Worm (Caenorhabditis elegans) whole organism, late embryonic: ENCODE data around the gene Y37A1A.4.

Source experiments
- ceh-19 ChIP-seq: fragments of 200-800 bp; sonication (Bioruptor generic); optimal IDR thresholded peaks from 2 replicates; lab custom pipeline; 2018; ENCODE audit warnings: mild to moderate bottlenecking, missing genetic modification characterization, missing compliant biosample characterization
- dmd-4 ChIP-seq: sonication (generic microtip); optimal IDR thresholded peaks from 2 replicates; lab custom pipeline; 2016; ENCODE audit warnings: borderline replicate concordance, missing genetic modification characterization, missing compliant biosample characterization
- nhr-232 ChIP-seq: sonication (generic microtip); optimal IDR thresholded peaks from 2 replicates; lab custom pipeline; 2016; ENCODE audit warnings: missing genetic modification characterization, missing compliant biosample characterization
- pha-4 ChIP-seq: fragments of 150-350 bp; optimal IDR thresholded peaks from 2 replicates; lab custom pipeline; 2018; ENCODE audit warnings: missing biosample characterization, missing genetic modification reagents, missing genetic modification characterization
- rnt-1 ChIP-seq: sonication (generic microtip); optimal IDR thresholded peaks from 2 replicates; lab custom pipeline; 2016; ENCODE audit warnings: missing genetic modification characterization, missing compliant biosample characterization

DNA sequence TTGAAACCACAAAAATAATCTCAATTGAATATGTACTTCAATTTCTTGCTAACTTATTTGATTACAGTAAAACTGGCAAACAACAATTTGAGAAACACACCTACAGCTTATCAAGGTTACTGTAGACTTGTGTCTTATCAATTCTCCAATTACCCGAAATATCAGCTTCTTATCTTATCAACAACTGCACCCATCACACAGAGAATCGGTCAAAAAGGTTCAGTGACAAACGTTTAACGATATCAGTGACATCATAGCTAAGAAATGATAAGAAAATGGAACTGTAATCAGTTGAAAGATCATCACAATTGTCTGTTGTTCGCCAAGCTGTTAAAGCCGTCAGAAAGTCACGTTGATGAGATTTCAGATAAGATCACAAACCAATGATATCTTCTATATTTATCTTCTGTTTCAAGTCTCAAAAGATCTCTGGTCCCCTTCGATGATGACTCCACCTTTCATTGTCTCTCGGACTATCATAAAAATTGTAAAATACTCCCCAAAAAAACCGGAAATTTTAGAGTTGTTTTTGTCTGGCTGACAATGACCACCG is 14.9 kb upstream of the Y37A1A.4 start:
- TF ChIP-seq ceh-19 (GFP tag; lab: Kevin White, UChicago) = no peak
- TF ChIP-seq rnt-1 (tag; lab: Kevin White, UChicago) = no peak
- TF ChIP-seq pha-4 (tag; lab: Kevin White, UChicago) = no peak
- TF ChIP-seq dmd-4 (tag; lab: Kevin White, UChicago) = no peak
- no peak for TF ChIP-seq nhr-232
